Worm (Caenorhabditis elegans) whole organism, midembryonic: ENCODE data around the gene C18E9.2.

ENCODE experiments used
- T22C8.4 ChIP-seq: fragments of 200-800 bp; sonication (Bioruptor generic); IDR thresholded peaks from 2 replicates; pipeline ENCODE4 v1.3.6; 2022; ENCODE audit warnings: missing genetic modification characterization, missing compliant biosample characterization
- cog-1 ChIP-seq: sonication (generic microtip); optimal IDR thresholded peaks from 2 replicates; lab custom pipeline; 2016; ENCODE audit warnings: missing genetic modification characterization, missing compliant biosample characterization
- flt-1 ChIP-seq: fragments of 200-800 bp; sonication (Bioruptor generic); IDR thresholded peaks from 2 replicates; pipeline ENCODE4 v1.3.6; 2022; ENCODE audit warnings: missing genetic modification characterization, missing compliant biosample characterization
- klf-2 ChIP-seq: fragments of 200-800 bp; sonication (Bioruptor generic); conservative IDR thresholded peaks from 2 replicates; pipeline ENCODE4 v1.3.6; 2022; ENCODE audit warnings: missing genetic modification reagents, missing genetic modification characterization, missing compliant biosample characterization
- med-1 ChIP-seq: sonication (generic microtip); optimal IDR thresholded peaks from 2 replicates; lab custom pipeline; 2017; ENCODE audit warnings: missing genetic modification characterization, mild to moderate bottlenecking, missing compliant biosample characterization, antibody characterized with exemption, missing genetic modification reagents; ENCODE audit not compliant: insufficient read depth
- ref-1 ChIP-seq: fragments of 200-800 bp; sonication (Bioruptor generic); conservative IDR thresholded peaks from 2 replicates; pipeline ENCODE4 v1.3.6; 2022; ENCODE audit warnings: missing genetic modification reagents, missing genetic modification characterization, missing compliant biosample characterization
- tab-1 ChIP-seq: fragments of 200-800 bp; sonication (Bioruptor generic); IDR thresholded peaks from 2 replicates; pipeline ENCODE4 v1.3.6; 2022; ENCODE audit warnings: missing genetic modification characterization, missing compliant biosample characterization
- ztf-23 ChIP-seq: fragments of 200-800 bp; sonication (Bioruptor generic); IDR thresholded peaks from 2 replicates; pipeline ENCODE4 v1.3.6; 2022; ENCODE audit warnings: missing genetic modification reagents, missing genetic modification characterization, missing compliant biosample characterization
- ztf-29 ChIP-seq: fragments of 200-800 bp; sonication (Bioruptor generic); IDR thresholded peaks from 2 replicates; pipeline ENCODE4 v1.3.6; 2022; ENCODE audit warnings: missing genetic modification reagents, missing genetic modification characterization, missing compliant biosample characterization

- TF ChIP-seq klf-2 (GFP tag; lab: Robert Waterston, UW) (no peak), ref-1 (no peak), cog-1 (tag; lab: Kevin White, UChicago) (no peak), T22C8.4 (no peak), ztf-29 (no peak), flt-1 (no peak), med-1 (GFP tag; lab: Kevin White, UChicago) (no peak), ztf-23 (GFP tag; lab: Robert Waterston, UW) (no peak), tab-1 (no peak)
Measured at ce11 chrII:8926451-8926850, 38.4 kb upstream of the C18E9.2 start, which contains the start of gene B0457.2.
